Worm (Caenorhabditis elegans): ENCODE results near the gene F55F10.3.

The F55F10.3 gene

DNA sequence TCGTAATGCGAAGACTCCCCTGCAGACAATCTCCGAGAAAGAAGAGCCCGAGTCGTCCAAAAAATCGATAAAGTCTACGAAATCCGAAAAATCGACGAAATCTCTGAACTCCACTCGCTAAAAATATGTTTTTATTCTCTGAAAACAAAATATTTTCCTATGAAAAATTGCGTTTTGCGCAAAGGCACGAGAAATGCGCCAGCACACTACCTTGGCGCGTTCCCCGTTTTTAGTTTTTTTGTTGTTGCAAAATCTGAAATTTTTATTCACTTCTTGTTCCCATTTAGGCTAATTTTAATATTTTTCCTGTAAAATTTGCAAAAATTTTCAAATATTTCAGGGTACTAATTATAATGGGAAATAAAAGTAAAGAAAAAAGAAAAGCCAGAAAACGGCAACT lies 744 bp downstream of the F55F10.3 start, which contains the start of gene F55F10.1:
Gene F55F10.1 (plus strand): TSS at position 341 of the 400 bp plus-strand sequence.
- no peak for TF ChIP-seq dao-5 (tag; optimal IDR thresholded peaks at IDR 0.05)
- peak; percentile 67 for TF ChIP-seq W03F9.2 (tag; optimal IDR thresholded peaks at IDR 0.05)

DNA sequence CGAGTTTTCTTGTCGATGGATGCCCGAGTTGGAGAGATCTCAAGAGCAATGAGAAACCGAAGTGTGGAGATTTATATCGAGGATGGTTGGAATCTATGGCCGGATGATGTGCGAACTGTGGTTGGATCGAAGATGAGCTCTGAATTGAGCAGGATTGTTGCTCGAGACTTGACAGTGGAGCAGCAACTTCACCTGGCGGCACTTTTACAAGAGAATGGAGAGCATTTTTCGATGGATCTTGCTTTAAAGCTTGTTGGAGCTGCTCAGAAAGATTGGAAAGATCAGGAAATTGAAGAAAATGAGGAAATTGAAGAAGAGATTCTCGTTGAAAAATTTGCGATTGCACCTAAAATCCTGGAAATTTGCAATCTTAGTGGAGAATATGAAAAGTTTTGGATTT lies 9.4 kb downstream of the F55F10.3 start:
- TF ChIP-seq him-1 (tag; optimal IDR thresholded peaks at IDR 0.05) (no peak), W03F9.2 (tag; optimal IDR thresholded peaks at IDR 0.05) (no peak), dao-5 (tag; optimal IDR thresholded peaks at IDR 0.05) (no peak)

DNA sequence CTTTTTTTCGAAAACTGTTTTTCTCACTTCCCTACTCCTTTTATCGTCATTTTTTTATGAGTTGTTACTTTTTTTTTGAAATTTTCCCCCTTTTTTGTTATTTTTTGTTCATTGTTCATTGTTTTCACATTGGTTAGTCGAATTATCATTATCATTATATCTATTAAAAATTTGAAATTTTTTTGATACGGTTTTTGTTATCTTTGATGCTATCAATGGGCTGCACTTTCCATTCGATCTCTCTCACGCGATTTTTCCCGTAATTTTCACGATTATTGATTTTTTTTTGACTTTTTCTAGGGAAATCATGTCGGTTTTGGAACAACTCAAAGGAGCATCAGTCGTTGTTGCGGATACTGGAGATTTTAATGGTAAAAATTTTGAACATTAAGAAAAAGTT lies 26.6 kb downstream of the F55F10.3 start, which contains the start of gene tald-1:
Gene tald-1 (plus strand): TSS at position 301 of the 400 bp plus-strand sequence.
- TF ChIP-seq dao-5 (tag; optimal IDR thresholded peaks at IDR 0.05): no peak
- TF ChIP-seq him-1 (tag; optimal IDR thresholded peaks at IDR 0.05): no peak
- TF ChIP-seq W03F9.2 (tag; optimal IDR thresholded peaks at IDR 0.05): no peak

DNA sequence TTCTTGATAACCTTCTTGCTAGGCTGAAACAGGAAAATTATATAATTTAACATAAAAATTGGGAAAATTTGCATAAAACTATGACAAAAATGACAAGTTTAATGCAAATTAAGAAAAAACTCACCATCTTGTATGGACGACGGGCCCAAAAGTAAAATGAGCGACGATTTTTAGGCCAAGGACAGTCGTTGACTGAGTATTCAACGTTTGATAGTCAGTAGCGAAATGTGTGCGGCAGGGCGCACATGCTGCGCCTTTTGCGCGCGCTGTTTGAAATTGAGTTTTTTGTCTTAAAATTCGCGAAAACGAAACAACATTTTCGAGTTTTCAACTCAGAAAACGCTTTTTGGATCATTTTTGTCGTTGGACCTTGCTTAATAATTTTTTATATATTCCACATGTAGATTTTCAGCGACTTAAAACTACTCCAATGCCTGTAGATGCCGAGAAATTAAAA lies 30.7 kb downstream of the F55F10.3 start, which contains the start of the genes rpl-7A and set-21:
Gene rpl-7A (minus strand): TSS at position 153 of the 457 bp plus-strand sequence.
Gene set-21 (plus strand): TSS at position 407 of the 457 bp plus-strand sequence.
- TF ChIP-seq him-1 (tag; optimal IDR thresholded peaks at IDR 0.05) (peak; percentile 73), W03F9.2 (tag; optimal IDR thresholded peaks at IDR 0.05) (peak; percentile 79), dao-5 (tag; optimal IDR thresholded peaks at IDR 0.05) (no peak)

DNA sequence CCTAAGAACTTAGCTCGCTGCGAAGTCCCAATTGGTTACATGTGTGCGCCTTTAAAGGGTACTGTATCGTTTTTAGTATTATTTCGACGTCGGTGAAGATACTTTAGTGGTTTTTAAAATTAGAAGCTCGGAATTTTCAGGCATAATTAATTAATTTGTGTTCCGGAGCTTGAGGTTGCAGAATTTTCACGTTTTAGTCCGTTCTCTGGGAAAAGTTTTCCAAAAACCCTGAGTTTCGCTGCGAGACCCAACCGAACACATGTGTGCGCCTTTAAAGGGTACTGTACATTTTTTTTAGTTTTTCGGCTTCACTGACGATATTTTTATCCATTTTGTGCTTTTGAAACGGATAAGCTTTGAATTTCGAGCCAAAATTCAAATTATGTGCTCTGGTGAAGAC lies 33.7 kb downstream of the F55F10.3 start:
- TF ChIP-seq dao-5 (tag; optimal IDR thresholded peaks at IDR 0.05) (no peak), W03F9.2 (tag; optimal IDR thresholded peaks at IDR 0.05) (peak; percentile 29)

DNA sequence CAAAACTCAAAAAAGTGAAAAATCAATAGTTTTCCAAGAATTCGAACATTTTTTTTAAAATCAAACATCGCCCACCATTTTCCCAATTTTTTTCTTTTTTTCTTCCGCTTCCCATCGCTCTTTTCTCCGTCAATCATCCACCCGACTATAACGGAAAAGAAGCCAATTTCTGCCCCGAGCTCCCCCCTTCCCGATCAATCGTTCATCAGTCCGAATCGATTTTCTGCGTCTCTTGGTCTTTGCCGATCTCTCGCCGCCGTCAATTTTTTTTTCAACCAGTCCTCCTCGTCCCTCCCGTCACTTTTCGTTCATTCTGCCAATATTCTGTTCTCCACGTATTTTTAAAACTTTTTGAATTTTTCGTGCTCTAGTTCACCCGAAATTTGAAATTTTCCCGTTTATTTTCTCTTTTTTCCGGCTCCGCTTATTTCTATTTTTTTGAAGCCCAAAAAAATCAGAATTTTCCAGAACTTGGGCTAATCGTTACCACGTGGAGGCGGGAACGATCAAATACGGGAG lies 34.2 kb downstream of the F55F10.3 start, which contains the start of gene ell-1:
Gene ell-1 (plus strand): TSS at position 469 of the 519 bp plus-strand sequence.
- TF ChIP-seq W03F9.2 (tag; optimal IDR thresholded peaks at IDR 0.05): no peak
- no peak for TF ChIP-seq dao-5 (tag; optimal IDR thresholded peaks at IDR 0.05)
- TF ChIP-seq him-1 (tag; optimal IDR thresholded peaks at IDR 0.05): no peak

DNA sequence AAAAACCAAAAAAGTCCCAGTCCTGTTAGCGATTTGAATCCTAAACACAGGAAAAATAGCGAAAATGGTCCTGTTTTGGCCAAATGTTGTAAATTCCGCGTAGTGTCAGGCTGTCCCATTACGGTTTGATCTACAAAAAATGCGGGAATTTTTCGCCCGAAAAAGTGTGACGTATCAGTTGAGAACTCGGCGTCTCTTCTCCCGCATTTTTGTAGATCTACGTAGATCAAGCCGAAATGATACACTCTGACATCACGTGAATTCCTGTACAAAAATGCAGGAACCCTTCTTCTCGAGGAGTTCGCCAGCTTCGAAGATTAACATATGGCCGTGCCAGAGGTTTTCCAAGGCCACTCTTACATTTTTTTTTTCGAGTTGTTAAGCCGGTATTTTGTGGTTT lies 35.8 kb downstream of the F55F10.3 start:
- no peak for TF ChIP-seq dao-5 (tag; optimal IDR thresholded peaks at IDR 0.05)
- no peak for TF ChIP-seq him-1 (tag; optimal IDR thresholded peaks at IDR 0.05)
- TF ChIP-seq W03F9.2 (tag; optimal IDR thresholded peaks at IDR 0.05): no peak

DNA sequence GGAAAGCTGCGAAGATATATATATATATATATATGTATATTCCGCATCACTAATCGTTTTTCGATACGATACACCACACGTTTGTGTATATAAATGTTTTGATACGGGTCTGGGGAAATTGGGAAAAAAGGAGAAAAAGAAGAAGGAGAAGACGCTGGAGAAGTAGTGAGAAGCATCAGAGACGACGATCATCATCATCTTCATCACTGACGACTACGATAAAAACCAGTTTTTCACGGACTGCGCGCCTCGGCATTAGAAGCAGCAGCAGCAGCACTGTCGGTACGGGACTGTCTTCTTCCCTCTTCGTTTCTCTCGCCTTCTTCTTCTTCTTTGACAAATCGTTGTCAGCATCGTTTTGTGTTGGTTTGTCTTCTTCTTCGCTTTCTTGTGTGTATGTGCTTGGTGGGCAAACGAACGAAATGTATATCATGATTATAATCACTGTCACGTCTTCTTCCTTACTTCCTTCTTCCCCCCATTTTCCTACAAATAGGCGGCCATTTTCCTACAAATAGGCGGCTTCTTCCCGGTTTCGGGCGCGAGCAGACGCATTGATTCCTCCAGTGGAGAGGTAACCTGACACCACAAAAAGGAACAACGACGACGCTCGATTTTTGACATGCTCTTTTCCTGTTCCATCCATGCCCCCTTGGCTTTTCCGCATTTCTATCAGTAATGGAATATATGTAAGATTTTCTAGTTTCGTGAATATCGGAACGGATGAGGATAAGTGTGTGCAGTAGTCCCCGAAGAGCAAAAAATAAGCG lies 36.5 kb downstream of the F55F10.3 start:
- TF ChIP-seq W03F9.2 (tag; optimal IDR thresholded peaks at IDR 0.05) (no peak), him-1 (tag; optimal IDR thresholded peaks at IDR 0.05) (no peak), dao-5 (tag; optimal IDR thresholded peaks at IDR 0.05) (no peak)

DNA sequence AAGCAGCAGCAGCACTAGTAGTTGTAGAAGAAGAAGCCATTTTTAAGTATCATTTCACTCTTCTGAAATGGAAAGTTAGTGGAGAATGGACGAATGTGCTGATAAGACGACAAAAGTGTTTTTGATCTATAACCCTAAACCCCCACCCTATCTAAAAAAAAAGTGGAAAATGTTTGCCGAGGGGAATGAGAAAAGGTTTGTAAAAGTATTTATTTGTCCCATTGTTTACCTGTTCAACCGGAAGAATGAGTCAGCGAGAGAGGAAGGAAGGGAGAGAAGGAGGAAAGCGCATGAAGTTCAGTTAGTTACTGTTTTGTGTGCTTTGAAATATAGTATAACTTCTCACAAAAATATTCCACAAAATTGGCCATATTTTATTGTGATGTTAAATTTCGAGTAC lies 37.4 kb downstream of the F55F10.3 start:
- TF ChIP-seq him-1 (tag; optimal IDR thresholded peaks at IDR 0.05) (no peak), dao-5 (tag; optimal IDR thresholded peaks at IDR 0.05) (no peak), W03F9.2 (tag; optimal IDR thresholded peaks at IDR 0.05) (no peak)

DNA sequence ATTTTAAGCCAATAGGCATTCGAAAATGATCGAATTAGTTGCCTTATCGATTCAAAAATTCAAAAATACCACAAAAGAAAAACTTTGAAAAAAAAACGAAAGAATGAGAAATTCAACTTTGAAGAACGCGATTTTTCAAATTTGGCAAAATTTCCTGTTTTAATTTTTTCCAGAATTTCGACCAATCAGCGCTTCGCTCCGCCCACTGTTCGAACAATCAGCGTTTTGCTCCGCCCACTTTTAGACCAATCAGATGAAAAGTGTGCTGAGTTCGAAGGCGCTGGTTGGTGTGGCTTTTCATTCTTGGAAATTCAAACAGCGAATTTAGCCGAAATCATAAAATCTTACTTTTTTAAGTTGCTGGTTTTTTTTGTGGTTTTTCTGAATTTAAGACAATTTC lies 37.8 kb downstream of the F55F10.3 start:
- TF ChIP-seq him-1 (tag; optimal IDR thresholded peaks at IDR 0.05) (no peak), W03F9.2 (tag; optimal IDR thresholded peaks at IDR 0.05) (no peak), dao-5 (tag; optimal IDR thresholded peaks at IDR 0.05) (no peak)

DNA sequence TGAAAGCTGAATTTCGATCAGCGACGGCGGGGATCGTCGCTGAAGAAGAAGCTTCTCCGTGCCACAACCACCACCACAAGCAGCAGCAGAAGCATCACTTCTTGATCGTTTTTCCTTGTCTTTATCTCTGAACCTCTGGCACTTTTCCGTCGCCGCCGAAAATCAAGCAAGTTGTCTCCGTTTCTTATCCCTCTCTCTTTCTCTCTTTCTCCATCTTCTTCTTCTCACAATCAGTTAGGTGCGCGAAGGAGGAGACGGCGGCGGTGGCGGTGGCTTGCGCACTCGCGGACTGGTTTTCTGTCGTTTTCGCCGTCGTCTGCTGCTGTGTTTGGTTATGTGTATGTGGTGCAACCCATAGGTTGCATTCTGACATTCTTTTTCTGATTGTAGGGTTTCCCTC lies 38.7 kb downstream of the F55F10.3 start:
- TF ChIP-seq W03F9.2 (tag; optimal IDR thresholded peaks at IDR 0.05) (no peak), dao-5 (tag; optimal IDR thresholded peaks at IDR 0.05) (no peak), him-1 (tag; optimal IDR thresholded peaks at IDR 0.05) (no peak)

DNA sequence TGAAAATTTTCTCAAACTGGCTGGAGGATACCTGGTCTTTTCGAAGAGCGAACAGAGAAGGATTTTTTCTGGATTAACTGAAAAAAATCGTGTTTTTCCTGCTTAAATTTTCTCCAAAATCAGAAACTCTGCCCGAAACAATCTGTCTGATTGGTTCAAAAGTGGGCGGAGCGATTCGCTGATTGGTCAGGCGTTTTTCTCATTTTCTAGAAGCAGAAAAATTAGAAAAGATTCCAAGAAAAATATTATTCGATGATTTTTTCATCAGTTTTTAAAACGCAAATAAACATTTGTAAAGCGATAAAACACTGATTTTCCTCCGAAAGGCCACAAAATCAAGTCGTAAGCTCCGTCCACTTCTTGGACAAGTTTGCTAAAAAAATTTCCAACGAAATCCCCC lies 39.1 kb downstream of the F55F10.3 start:
- no peak for TF ChIP-seq dao-5 (tag; optimal IDR thresholded peaks at IDR 0.05)
- no peak for TF ChIP-seq W03F9.2 (tag; optimal IDR thresholded peaks at IDR 0.05)
- TF ChIP-seq him-1 (tag; optimal IDR thresholded peaks at IDR 0.05): no peak

DNA sequence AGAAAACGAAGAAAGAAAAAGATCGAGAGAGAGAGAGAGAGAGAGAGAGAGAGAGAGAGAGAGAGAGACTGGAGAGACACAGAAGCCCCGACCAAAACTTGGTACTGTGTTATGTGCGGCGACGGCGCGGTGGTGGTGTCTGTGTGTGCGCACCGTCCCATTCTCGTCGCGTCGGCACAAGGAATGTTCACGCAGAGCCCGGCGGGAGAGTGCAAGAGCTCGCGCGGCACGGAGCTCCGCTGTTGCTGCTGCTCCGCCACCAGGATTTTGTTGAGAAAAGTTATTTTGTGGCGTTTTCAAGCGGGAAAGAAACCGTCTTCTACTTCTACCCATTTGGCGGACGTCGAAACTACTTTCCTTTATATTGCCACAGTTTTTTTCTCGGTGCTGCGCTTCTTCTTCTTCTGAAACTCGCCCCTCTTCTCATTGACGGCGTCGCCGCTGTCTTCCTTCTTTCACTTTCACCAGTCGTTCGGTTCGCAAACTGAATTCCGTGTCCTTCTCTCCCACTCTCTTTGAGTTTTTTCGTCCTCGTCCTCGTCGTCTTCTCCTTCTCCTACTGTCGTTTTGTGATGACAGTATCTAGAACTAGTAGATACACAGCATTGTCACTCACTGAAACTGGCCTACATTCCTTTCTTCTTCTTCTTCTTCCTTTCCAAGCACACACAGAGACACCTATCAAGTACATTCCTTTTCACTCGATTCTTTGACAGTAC lies 39.8 kb downstream of the F55F10.3 start:
- TF ChIP-seq W03F9.2 (tag; optimal IDR thresholded peaks at IDR 0.05) (no peak), him-1 (tag; optimal IDR thresholded peaks at IDR 0.05) (no peak), dao-5 (tag; optimal IDR thresholded peaks at IDR 0.05) (no peak)
